Worm (Caenorhabditis elegans) whole organism, young adult: Measurements from ENCODE around the gene dct-17.

Source experiments
- B0019.2 ChIP-seq: fragments of 200-800 bp; sonication (Bioruptor generic); conservative IDR thresholded peaks from 2 replicates; pipeline ENCODE4 v1.3.6; 2022; ENCODE audit warnings: missing genetic modification reagents, missing genetic modification characterization, missing compliant biosample characterization
- B0336.3 ChIP-seq: fragments of 200-800 bp; sonication (Bioruptor generic); IDR thresholded peaks from 2 replicates; pipeline ENCODE4 v1.3.6; 2022; ENCODE audit warnings: missing genetic modification characterization, missing compliant biosample characterization
- D2030.7 ChIP-seq: fragments of 200-800 bp; sonication (Bioruptor generic); IDR thresholded peaks from 2 replicates; pipeline ENCODE4 v1.3.6; 2022; ENCODE audit warnings: missing genetic modification reagents, missing genetic modification characterization, missing compliant biosample characterization
- F57C9.4 ChIP-seq: sonication (generic microtip); optimal IDR thresholded peaks from 2 replicates; lab custom pipeline; 2017; ENCODE audit warnings: mild to moderate bottlenecking, missing genetic modification characterization, missing compliant biosample characterization
- T07F8.4 ChIP-seq: sonication (generic microtip); optimal IDR thresholded peaks from 2 replicates; lab custom pipeline; 2016; ENCODE audit warnings: mild to moderate bottlenecking, missing genetic modification characterization, moderate library complexity, missing compliant biosample characterization
- T26A5.8 ChIP-seq: sonication (generic microtip); optimal IDR thresholded peaks from 2 replicates; lab custom pipeline; 2016; ENCODE audit warnings: missing genetic modification characterization, missing compliant biosample characterization
- Y56A3A.18 ChIP-seq: fragments of 200-800 bp; sonication (Bioruptor generic); IDR thresholded peaks from 2 replicates; pipeline ENCODE4 v1.3.6; 2022; ENCODE audit warnings: missing genetic modification reagents, missing genetic modification characterization, missing compliant biosample characterization
- ZK185.1 ChIP-seq: sonication (generic microtip); optimal IDR thresholded peaks from 2 replicates; lab custom pipeline; 2016; ENCODE audit warnings: mild to moderate bottlenecking, missing genetic modification characterization, missing compliant biosample characterization; ENCODE audit not compliant: poor library complexity, severe bottlenecking
- akir-1 ChIP-seq: fragments of 200-800 bp; sonication (Bioruptor generic); optimal IDR thresholded peaks from 2 replicates; lab custom pipeline; 2018; ENCODE audit warnings: mild to moderate bottlenecking, missing genetic modification characterization, moderate library complexity, missing compliant biosample characterization
- attf-5 ChIP-seq: fragments of 200-800 bp; sonication (Bioruptor generic); optimal IDR thresholded peaks from 2 replicates; lab custom pipeline; 2018; ENCODE audit warnings: mild to moderate bottlenecking, missing genetic modification characterization, missing compliant biosample characterization
- ceh-40 ChIP-seq: fragments of 200-800 bp; sonication (Bioruptor generic); IDR thresholded peaks from 2 replicates; pipeline ENCODE4 v1.3.6; 2022; ENCODE audit warnings: missing genetic modification characterization, missing compliant biosample characterization
- dpff-1 ChIP-seq: sonication (generic microtip); optimal IDR thresholded peaks from 2 replicates; lab custom pipeline; 2017; ENCODE audit warnings: mild to moderate bottlenecking, missing genetic modification characterization, missing compliant biosample characterization
- him-1 ChIP-seq: sonication (generic microtip); optimal IDR thresholded peaks from 2 replicates; lab custom pipeline; 2016; ENCODE audit warnings: missing genotype, missing genetic modification reagents, missing genetic modification characterization, missing compliant biosample characterization
- hlh-12 ChIP-seq: sonication (generic microtip); optimal IDR thresholded peaks from 2 replicates; lab custom pipeline; 2016; ENCODE audit warnings: missing genetic modification characterization, missing compliant biosample characterization
- let-607 ChIP-seq, 2 experiments: fragments of 200-800 bp in 1 of 2; sonication (Bioruptor generic) in 1 of 2; sonication (generic microtip) in 1 of 2; optimal IDR thresholded peaks; 2 replicates each; lab custom pipeline; 2016 to 2018; ENCODE audit warnings: mild to moderate bottlenecking in 2 of 2, missing compliant biosample characterization in 2 of 2, missing genetic modification characterization in 2 of 2, moderate library complexity in 2 of 2, missing genotype in 1 of 2
- madf-10 ChIP-seq: sonication (generic microtip); optimal IDR thresholded peaks from 2 replicates; lab custom pipeline; 2016; ENCODE audit warnings: mild to moderate bottlenecking, missing genetic modification characterization, missing compliant biosample characterization
- mel-28 ChIP-seq: sonication (generic microtip); optimal IDR thresholded peaks from 2 replicates; lab custom pipeline; 2016; ENCODE audit warnings: borderline replicate concordance, mild to moderate bottlenecking, missing genetic modification characterization, missing compliant biosample characterization
- nhr-120 ChIP-seq: fragments of 200-800 bp; sonication (Bioruptor generic); IDR thresholded peaks from 2 replicates; pipeline ENCODE4 v1.3.6; 2022; ENCODE audit warnings: missing genetic modification characterization, missing compliant biosample characterization
- nhr-179 ChIP-seq: sonication (generic microtip); optimal IDR thresholded peaks from 2 replicates; lab custom pipeline; 2016; ENCODE audit warnings: mild to moderate bottlenecking, missing genetic modification characterization, missing compliant biosample characterization
- nhr-80 ChIP-seq: sonication (generic microtip); optimal IDR thresholded peaks from 2 replicates; lab custom pipeline; 2016; ENCODE audit warnings: missing genetic modification characterization, missing compliant biosample characterization
- pbrm-1 ChIP-seq: fragments of 200-800 bp; sonication (Bioruptor generic); IDR thresholded peaks from 2 replicates; pipeline ENCODE4 v1.3.6; 2022; ENCODE audit warnings: missing genetic modification reagents, missing genetic modification characterization, missing compliant biosample characterization
- snpc-1.3 ChIP-seq: sonication (generic microtip); optimal IDR thresholded peaks from 2 replicates; lab custom pipeline; 2017; ENCODE audit warnings: missing genetic modification characterization, mild to moderate bottlenecking, missing compliant biosample characterization, antibody characterized with exemption, moderate library complexity, missing genotype, missing genetic modification reagents; ENCODE audit not compliant: insufficient read depth
- snpc-4 ChIP-seq, 5 experiments: fragments of 150-350 bp in 1 of 5; sonication (generic microtip) in 4 of 5; optimal IDR thresholded peaks; 2 replicates each; lab custom pipeline; 2014 to 2018; ENCODE audit warnings: missing genetic modification characterization in 5 of 5, missing biosample characterization in 3 of 5, antibody characterized with exemption in 2 of 5, mild to moderate bottlenecking in 2 of 5, missing compliant biosample characterization in 2 of 5, missing genotype in 2 of 5, moderate library complexity in 2 of 5, missing genetic modification reagents in 1 of 5
- tbp1 ChIP-seq: fragments of 200-800 bp; sonication (Bioruptor generic); optimal IDR thresholded peaks from 2 replicates; lab custom pipeline; 2018; ENCODE audit warnings: mild to moderate bottlenecking, missing genetic modification characterization, missing compliant biosample characterization
- unc-130 ChIP-seq: sonication (generic microtip); optimal IDR thresholded peaks from 2 replicates; lab custom pipeline; 2016; ENCODE audit warnings: missing genetic modification reagents, missing genetic modification characterization, missing compliant biosample characterization
- unc-62 ChIP-seq: fragments of 150-350 bp; optimal IDR thresholded peaks from 2 replicates; lab custom pipeline; 2014; ENCODE audit warnings: missing biosample characterization, missing genetic modification reagents, missing genetic modification characterization
- ztf-26 ChIP-seq: sonication (generic microtip); optimal IDR thresholded peaks from 2 replicates; lab custom pipeline; 2017; ENCODE audit warnings: missing genetic modification characterization, missing compliant biosample characterization
- ztf-3 ChIP-seq: fragments of 200-800 bp; sonication (Bioruptor generic); optimal IDR thresholded peaks from 2 replicates; lab custom pipeline; 2018; ENCODE audit warnings: mild to moderate bottlenecking, missing genetic modification characterization, missing compliant biosample characterization

The dct-17 gene

DNA sequence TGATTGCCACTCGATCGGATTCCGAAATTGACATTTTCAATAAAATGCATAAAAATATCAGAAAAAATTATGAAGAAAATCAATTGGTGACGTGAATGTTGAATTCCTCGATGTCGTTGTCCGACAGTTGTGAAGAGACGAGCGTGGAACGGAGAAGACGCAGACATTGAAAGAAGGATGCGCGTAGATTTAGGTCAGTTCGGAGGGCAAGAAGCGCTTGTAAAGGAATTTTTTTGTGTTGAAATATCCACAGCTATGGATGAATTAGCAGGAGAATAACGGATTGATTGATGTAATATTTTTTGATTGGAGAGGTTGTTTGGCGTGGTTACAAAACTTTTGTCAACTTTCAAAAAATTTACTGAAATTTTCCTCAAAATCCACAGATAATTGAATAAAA, 37.8 kb upstream of the dct-17 start, which contains the start of gene F20G2.3:
TSS of gene F20G2.3 (minus strand) at position 101 of the 400 bp plus-strand sequence.
- no peak for TF ChIP-seq madf-10 (tag; lab: Kevin White, UChicago)
- no peak for TF ChIP-seq dpff-1
- no peak for TF ChIP-seq snpc-1.3 (tag; lab: Kevin White, UChicago)
- no peak for TF ChIP-seq nhr-179 (tag; lab: Kevin White, UChicago)
- no peak for TF ChIP-seq ztf-3 (GFP tag; lab: Kevin White, UChicago)
- TF ChIP-seq T07F8.4 (tag; lab: Kevin White, UChicago) = no peak
- TF ChIP-seq B0019.2 (GFP tag; lab: Robert Waterston, UW) = no peak
- TF ChIP-seq hlh-12 = no peak
- no peak for TF ChIP-seq ZK185.1
- no peak for TF ChIP-seq unc-130 (GFP tag; lab: Kevin White, UChicago)
- TF ChIP-seq Y56A3A.18 = no peak
- no peak for TF ChIP-seq nhr-120 (GFP tag; lab: Robert Waterston, UW)
- TF ChIP-seq mel-28 = no peak
- TF ChIP-seq ztf-26 (tag; lab: Kevin White, UChicago) = no peak
- TF ChIP-seq B0336.3 (GFP tag; lab: Robert Waterston, UW) = no peak
- no peak for TF ChIP-seq D2030.7 (GFP tag; lab: Robert Waterston, UW)
- no peak for TF ChIP-seq let-607 (tag; optimal IDR thresholded peaks at IDR 0.05; lab: Kevin White, UChicago)
- no peak for TF ChIP-seq F57C9.4 (tag; lab: Kevin White, UChicago)
- TF ChIP-seq snpc-4 (GFP tag; optimal IDR thresholded peaks at IDR 0.05; lab: Kevin White, UChicago) = no peak
- TF ChIP-seq snpc-4 (tag; optimal IDR thresholded peaks at IDR 0.05; lab: Kevin White, UChicago) = no peak

DNA sequence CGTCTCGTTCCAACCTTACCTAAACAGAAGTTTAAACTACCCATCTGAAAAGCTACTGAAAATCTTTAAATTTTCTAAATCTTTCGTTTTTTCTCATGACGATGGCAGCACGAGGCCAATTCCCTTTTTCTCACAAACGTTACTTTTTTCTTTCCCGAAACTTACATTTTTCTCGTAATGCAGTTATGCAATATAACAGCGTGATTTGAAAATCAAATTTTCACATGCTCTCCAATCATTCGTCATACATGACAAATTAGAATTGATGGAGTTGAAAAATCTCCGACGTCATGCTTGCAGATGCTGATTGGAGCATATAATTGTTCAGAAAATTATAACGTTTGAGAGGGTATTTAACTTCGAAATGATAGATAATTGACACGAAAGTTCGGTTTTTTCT, 33.1 kb upstream of the dct-17 start:
- TF ChIP-seq him-1 (tag; lab: Kevin White, UChicago) (no peak), T26A5.8 (tag; lab: Kevin White, UChicago) (no peak)

DNA sequence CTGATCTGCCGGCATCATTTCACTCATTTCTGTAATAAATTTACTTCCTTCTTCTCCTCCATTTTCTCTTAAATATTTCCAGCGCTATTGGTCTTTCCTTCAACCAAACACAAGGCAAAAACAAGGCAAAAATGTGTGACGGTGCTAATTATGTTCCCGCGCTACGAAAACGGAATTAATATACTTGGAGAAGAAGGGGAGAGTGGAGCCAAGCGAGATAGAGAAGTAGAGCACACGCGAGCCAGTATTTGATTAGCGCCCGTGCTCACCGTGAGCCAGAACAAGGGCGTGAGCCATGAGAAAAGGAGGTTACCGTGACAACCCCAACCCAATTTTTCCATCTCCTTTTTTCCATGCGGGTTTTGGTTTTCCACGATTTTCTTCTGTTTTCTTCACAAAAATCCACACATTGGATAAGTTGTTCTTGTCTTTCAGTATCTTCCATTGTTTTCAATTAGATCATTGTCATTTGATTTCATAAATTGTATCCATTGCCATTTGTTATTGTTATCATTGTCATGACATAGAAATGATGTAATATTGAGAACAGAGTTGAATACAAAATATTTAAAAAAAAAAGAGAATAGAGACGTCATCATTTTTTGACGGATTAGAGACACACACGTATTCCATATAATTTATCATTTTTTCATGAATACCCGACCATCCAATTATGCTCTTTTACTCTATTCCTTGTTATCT, 32.0 kb upstream of the dct-17 start, which contains the start of gene F20G2.6:
TSS of gene F20G2.6 (plus strand) at position 652 of the 702 bp plus-strand sequence.
- no peak for TF ChIP-seq F57C9.4 (tag; lab: Kevin White, UChicago)

DNA sequence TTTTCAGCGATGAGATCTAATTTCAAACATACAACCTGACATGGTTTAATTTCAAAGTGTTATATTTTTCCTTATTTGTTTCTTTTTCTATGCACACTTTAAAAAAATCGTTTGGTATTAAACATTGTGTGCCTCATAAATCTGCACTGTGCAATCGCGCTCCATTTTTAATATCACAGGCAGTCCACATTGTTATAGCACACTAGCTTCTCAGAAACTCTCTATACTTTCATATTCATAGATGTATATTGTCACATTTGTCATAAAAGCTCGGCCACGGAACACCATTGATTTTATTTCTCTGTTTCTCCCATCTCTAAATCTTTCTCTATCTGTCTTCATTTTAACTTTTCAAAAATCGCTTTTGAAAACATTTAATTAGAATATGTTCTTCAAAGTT, 26.8 kb upstream of the dct-17 start:
- no peak for TF ChIP-seq ceh-40 (GFP tag; lab: Robert Waterston, UW)
- no peak for TF ChIP-seq unc-62 (GFP tag; lab: Kevin White, UChicago)
- no peak for TF ChIP-seq akir-1
- peak; percentile 20 for TF ChIP-seq attf-5 (GFP tag; lab: Kevin White, UChicago)

DNA sequence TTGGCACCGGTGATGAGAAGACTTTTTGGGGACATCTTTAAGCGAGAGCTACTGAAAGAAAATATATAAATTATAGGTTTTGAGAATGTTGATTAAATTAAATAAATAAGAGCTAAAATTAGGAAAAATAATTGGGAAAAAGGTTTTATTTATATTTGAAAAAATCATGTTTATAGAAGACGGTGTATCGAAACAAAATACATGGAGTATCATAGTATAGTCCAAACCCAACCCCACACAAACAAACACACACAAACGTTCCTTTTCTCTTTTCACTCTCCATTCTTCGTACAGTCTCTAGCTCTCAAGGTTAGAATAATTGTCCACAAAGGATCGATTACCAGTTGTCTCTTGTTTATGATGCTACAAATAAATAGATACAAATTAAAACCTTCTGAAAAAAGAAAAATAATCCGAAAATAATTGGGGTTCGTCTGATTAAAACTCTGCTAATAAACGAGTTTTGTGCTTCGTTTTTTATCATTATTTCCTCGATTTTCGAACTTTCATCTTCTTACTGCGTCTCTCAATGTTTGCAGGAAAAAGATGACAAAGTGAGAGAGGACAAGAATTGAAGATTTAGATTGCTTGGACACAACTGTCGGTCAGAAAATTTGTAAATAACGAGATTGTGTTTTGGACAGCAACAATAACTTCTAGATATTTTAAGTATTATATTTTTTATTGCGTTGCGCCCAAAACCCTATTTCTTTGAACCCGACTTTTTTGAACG, 25.9 kb upstream of the dct-17 start, which contains the start of gene F20G2.2:
TSS of gene F20G2.2 (minus strand) at position 51 of the 733 bp plus-strand sequence.
- TF ChIP-seq tbp1 (GFP tag; lab: Kevin White, UChicago) (no peak), pbrm-1 (GFP tag; lab: Robert Waterston, UW) (no peak), nhr-80 (tag; lab: Kevin White, UChicago) (peak; percentile 23), nhr-120 (GFP tag; lab: Robert Waterston, UW) (no peak)
